Worm (Caenorhabditis elegans) whole organism, mixed stage, embryonic: ENCODE results near the gene mab-21.

Source experiments
- bed-3 ChIP-seq: fragments of 200-800 bp; sonication (Bioruptor generic); optimal IDR thresholded peaks from 3 replicates; lab custom pipeline; 2018; ENCODE audit warnings: mild to moderate bottlenecking, missing genetic modification characterization, moderate library complexity, missing compliant biosample characterization
- ceh-39 ChIP-seq: fragments of 150-350 bp; optimal IDR thresholded peaks from 2 replicates; lab custom pipeline; 2014; ENCODE audit warnings: missing biosample characterization, missing genetic modification characterization
- ces-1 ChIP-seq: fragments of 150-350 bp; optimal IDR thresholded peaks from 2 replicates; lab custom pipeline; 2014; ENCODE audit warnings: missing biosample characterization, missing genetic modification reagents, missing genetic modification characterization
- elt-3 ChIP-seq: fragments of 150-350 bp; optimal IDR thresholded peaks from 2 replicates; lab custom pipeline; 2014; ENCODE audit warnings: missing biosample characterization, missing genetic modification characterization
- flh-1 ChIP-seq: fragments of 200-800 bp; sonication (Bioruptor generic); optimal IDR thresholded peaks from 2 replicates; lab custom pipeline; 2018; ENCODE audit warnings: mild to moderate bottlenecking, missing genetic modification characterization, moderate library complexity, missing compliant biosample characterization
- lin-13 ChIP-seq: fragments of 150-350 bp; optimal IDR thresholded peaks from 2 replicates; lab custom pipeline; 2014; ENCODE audit warnings: missing biosample characterization, missing genetic modification characterization
- sem-2 ChIP-seq: fragments of 200-800 bp; sonication (Bioruptor generic); optimal IDR thresholded peaks from 2 replicates; lab custom pipeline; 2018; ENCODE audit warnings: mild to moderate bottlenecking, missing genetic modification characterization, missing compliant biosample characterization
- snpc-4 ChIP-seq: fragments of 150-350 bp; optimal IDR thresholded peaks from 2 replicates; lab custom pipeline; 2014; ENCODE audit warnings: missing biosample characterization, missing genetic modification characterization
- tbx-8 ChIP-seq: fragments of 200-800 bp; sonication (Bioruptor generic); optimal IDR thresholded peaks from 2 replicates; lab custom pipeline; 2018; ENCODE audit warnings: mild to moderate bottlenecking, missing genetic modification characterization, moderate library complexity, missing compliant biosample characterization
- zip-8 ChIP-seq: fragments of 150-350 bp; optimal IDR thresholded peaks from 2 replicates; lab custom pipeline; 2014; ENCODE audit warnings: missing biosample characterization, missing genetic modification characterization

ce11 chrIII:4634947-4635346 is 34.4 kb downstream of the mab-21 start, which contains the start of gene clec-153:
- no peak for TF ChIP-seq sem-2
- no peak for TF ChIP-seq elt-3 (tag; lab: Kevin White, UChicago)
- no peak for TF ChIP-seq lin-13 (tag; lab: Kevin White, UChicago)
- no peak for TF ChIP-seq ces-1 (GFP tag; lab: Kevin White, UChicago)
- TF ChIP-seq snpc-4 = no peak
- TF ChIP-seq tbx-8 (GFP tag; lab: Kevin White, UChicago) = no peak
- no peak for TF ChIP-seq flh-1 (GFP tag; lab: Kevin White, UChicago)
- TF ChIP-seq zip-8 (tag; lab: Kevin White, UChicago) = no peak
- no peak for TF ChIP-seq ceh-39 (tag; lab: Kevin White, UChicago)
- no peak for TF ChIP-seq bed-3 (GFP tag; lab: Kevin White, UChicago)
